Fruit fly (Drosophila melanogaster): Measurements from ENCODE around the gene CG17110.

dm6 chr3R:23140280-23140679, 48.8 kb downstream of the CG17110 start:
- TF ChIP-seq dsf (GFP tag; optimal IDR thresholded peaks at IDR 0.05; ENCODE audit: borderline replicate concordance) (no peak), Dfd (GFP tag; optimal IDR thresholded peaks at IDR 0.05) (no peak), brk (GFP tag; optimal IDR thresholded peaks at IDR 0.05) (no peak)

All from whole organism, wandering third instar larva.